Fruit fly (Drosophila melanogaster): ENCODE results near the gene Ir85a.
A peak's percentile ranks its signal among the peaks of the same experiment; 100 is the strongest.

The Ir85a gene

dm6 chr3R:8810397-8811184 lies 16.1 kb downstream of the Ir85a start (continued):
- peak; percentile 66 for TF ChIP-seq CG1602 (GFP tag; optimal IDR thresholded peaks at IDR 0.05)
- TF ChIP-seq pnt (GFP tag; optimal IDR thresholded peaks at IDR 0.05) = peak; percentile 63
- peak; percentile 75 for TF ChIP-seq cwo (GFP tag; optimal IDR thresholded peaks at IDR 0.05)
- peak; percentile 85 for TF ChIP-seq CG15514 (GFP tag; optimal IDR thresholded peaks at IDR 0.05)
- TF ChIP-seq CG2889 (GFP tag; IDR thresholded peaks at IDR 0.05) = peak; percentile 43; the same call in 2 of the 3 replicates
- TF ChIP-seq emc (GFP tag; optimal IDR thresholded peaks at IDR 0.05) = peak; percentile 25
- peak; percentile 84 for TF ChIP-seq CG2199 (GFP tag; IDR thresholded peaks at IDR 0.05)
- peak; percentile 90 for TF ChIP-seq CG1529 (GFP tag; optimal IDR thresholded peaks at IDR 0.05)
- TF ChIP-seq Dfd (GFP tag; optimal IDR thresholded peaks at IDR 0.05) = no peak
- TF ChIP-seq CG14965 (GFP tag; optimal IDR thresholded peaks at IDR 0.05; ENCODE audit: borderline replicate concordance) = peak; percentile 67
- TF ChIP-seq CG7556 (GFP tag; optimal IDR thresholded peaks at IDR 0.05) = peak; percentile 59
- no peak for TF ChIP-seq dimm (GFP tag; IDR thresholded peaks at IDR 0.05)
- TF ChIP-seq HmgZ (tag; optimal IDR thresholded peaks at IDR 0.05) = peak; percentile 97
- TF ChIP-seq disco-r (GFP tag; optimal IDR thresholded peaks at IDR 0.05) = peak; percentile 80
- peak; percentile 73 for TF ChIP-seq CG4282 (GFP tag; optimal IDR thresholded peaks at IDR 0.05)
- TF ChIP-seq CG2202 (tag; optimal IDR thresholded peaks at IDR 0.05) = peak; percentile 90
- TF ChIP-seq H2.0 (GFP tag; IDR thresholded peaks at IDR 0.05) = peak; percentile 36; the same call in 1 of the 2 replicates
- TF ChIP-seq GATAe (GFP tag; conservative IDR thresholded peaks at IDR 0.05) = peak; percentile 76
- TF ChIP-seq NC2β (GFP tag; optimal IDR thresholded peaks at IDR 0.05) = peak; percentile 86
- no peak for TF ChIP-seq CG9932 (GFP tag; IDR thresholded peaks at IDR 0.05)
- no peak for TF ChIP-seq Trl (optimal IDR thresholded peaks at IDR 0.05)
- TF ChIP-seq Trl (GFP tag; optimal IDR thresholded peaks at IDR 0.05) = peak; percentile 41
- peak; percentile 49; the same call in 1 of the 2 replicates for TF ChIP-seq E2f1 (GFP tag; IDR thresholded peaks at IDR 0.05)
- TF ChIP-seq CG1832 (GFP tag; optimal IDR thresholded peaks at IDR 0.05) = no peak
- TF ChIP-seq CG17385 (GFP tag; optimal IDR thresholded peaks at IDR 0.05) = peak; percentile 81
- TF ChIP-seq odd (GFP tag; optimal IDR thresholded peaks at IDR 0.05) = peak; percentile 94
- peak; percentile 1 for TF ChIP-seq Dp (GFP tag; optimal IDR thresholded peaks at IDR 0.05)
- TF ChIP-seq seq (GFP tag; IDR thresholded peaks at IDR 0.05) = peak; percentile 90
- TF ChIP-seq CG10321 (GFP tag; IDR thresholded peaks at IDR 0.05) = peak; percentile 54; the same call in 1 of the 2 replicates
- TF ChIP-seq lov (optimal IDR thresholded peaks at IDR 0.05) = no peak
- TF ChIP-seq lov (GFP tag; IDR thresholded peaks at IDR 0.05) = peak; percentile 89; the same call in 2 of the 3 replicates
- no peak for TF ChIP-seq Hr3 (GFP tag; optimal IDR thresholded peaks at IDR 0.05)
- peak; percentile 73 for TF ChIP-seq pho (GFP tag; optimal IDR thresholded peaks at IDR 0.05)
- peak; percentile 53; the same call in 1 of the 2 replicates for TF ChIP-seq CG10366 (GFP tag; IDR thresholded peaks at IDR 0.05)
- TF ChIP-seq CG2875 (GFP tag; optimal IDR thresholded peaks at IDR 0.05) = peak; percentile 93
- peak; percentile 85; the same call in 1 of the 2 replicates for TF ChIP-seq CG14014 (GFP tag; IDR thresholded peaks at IDR 0.05)
- TF ChIP-seq sd (tag; optimal IDR thresholded peaks at IDR 0.05) = peak; percentile 78
- TF ChIP-seq Blimp-1 (GFP tag; optimal IDR thresholded peaks at IDR 0.05) = peak; percentile 82
- no peak for TF ChIP-seq CG30431 (GFP tag; optimal IDR thresholded peaks at IDR 0.05)
- TF ChIP-seq CG14667 (GFP tag; IDR thresholded peaks at IDR 0.05) = no peak
- TF ChIP-seq Ssrp (tag; optimal IDR thresholded peaks at IDR 0.05) = no peak
- TF ChIP-seq wor (GFP tag; IDR thresholded peaks at IDR 0.05) = 0 out of 2 replicates have a peak, but pooled peaks have one; percentile 11
- TF ChIP-seq CG7928 (GFP tag; optimal IDR thresholded peaks at IDR 0.05) = peak; percentile 48
- TF ChIP-seq trem (tag; optimal IDR thresholded peaks at IDR 0.05) = no peak
- no peak for TF ChIP-seq CG8478 (optimal IDR thresholded peaks at IDR 0.05)
- TF ChIP-seq zfh2 (GFP tag; optimal IDR thresholded peaks at IDR 0.05) = peak; percentile 19
- TF ChIP-seq gt (GFP tag; IDR thresholded peaks at IDR 0.05) = no peak
- peak; percentile 31; the same call in 1 of the 2 replicates for TF ChIP-seq klu (GFP tag; IDR thresholded peaks at IDR 0.05)
- 0 out of 3 replicates have a peak, but pooled peaks have one; percentile 18 for TF ChIP-seq jigr1 (GFP tag; IDR thresholded peaks at IDR 0.05)
- TF ChIP-seq CG18262 (tag; optimal IDR thresholded peaks at IDR 0.05) = peak; percentile 54

All from whole organism, embryonic.